Worm (Caenorhabditis elegans) whole organism, L1 larva: ENCODE results near the gene C13A10.2.

Source experiments
- ceh-82 ChIP-seq, 3 experiments: fragments of 150-350 bp in 1 of 3; sonication (generic microtip) in 2 of 3; optimal IDR thresholded peaks; 2 replicates each; lab custom pipeline; 2014 to 2017; ENCODE audit warnings: missing biosample characterization in 3 of 3, missing genetic modification characterization in 3 of 3
- ceh-88 ChIP-seq: fragments of 200-800 bp; sonication (Bioruptor generic); IDR thresholded peaks from 2 replicates; pipeline ENCODE4 v1.3.6; 2022; ENCODE audit warnings: missing genetic modification characterization, missing compliant biosample characterization
- efl-1 ChIP-seq, 4 experiments: fragments of 150-350 bp; optimal IDR thresholded peaks in 3 of 4; peaks in 1 of 4; 1 replicate in 1 of 4; 2 replicates in 3 of 4; lab custom pipeline; 2014; ENCODE audit warnings: missing biosample characterization in 2 of 4, missing genetic modification characterization in 2 of 4, missing genetic modification reagents in 2 of 4
- fos-1 ChIP-seq: fragments of 150-350 bp; optimal IDR thresholded peaks from 2 replicates; lab custom pipeline; 2014; ENCODE audit warnings: missing biosample characterization, missing genetic modification characterization
- lin-15B ChIP-seq: fragments of 150-350 bp; sonication (generic microtip); optimal IDR thresholded peaks from 3 replicates; lab custom pipeline; 2014; ENCODE audit warnings: missing biosample characterization, missing genetic modification characterization
- lin-39 ChIP-seq: fragments of 150-350 bp; optimal IDR thresholded peaks from 2 replicates; lab custom pipeline; 2014; ENCODE audit warnings: missing biosample characterization, missing genetic modification reagents, missing genetic modification characterization
- lsy-2 ChIP-seq, 2 experiments: fragments of 150-350 bp; optimal IDR thresholded peaks; 2 replicates each; lab custom pipeline; 2014; ENCODE audit warnings: missing biosample characterization in 2 of 2, missing genetic modification characterization in 2 of 2
- nhr-90 ChIP-seq: sonication (generic microtip); optimal IDR thresholded peaks from 2 replicates; lab custom pipeline; 2016; ENCODE audit warnings: mild to moderate bottlenecking, missing genetic modification characterization, missing compliant biosample characterization; ENCODE audit not compliant: poor library complexity
- pqm-1 ChIP-seq: sonication (generic microtip); optimal IDR thresholded peaks from 3 replicates; lab custom pipeline; 2017; ENCODE audit warnings: missing biosample characterization, missing genetic modification characterization
- rnt-1 ChIP-seq: sonication (generic microtip); optimal IDR thresholded peaks from 2 replicates; lab custom pipeline; 2016; ENCODE audit warnings: mild to moderate bottlenecking, missing genetic modification characterization, moderate library complexity, missing compliant biosample characterization
- swsn-7 ChIP-seq: sonication (generic microtip); optimal IDR thresholded peaks from 2 replicates; lab custom pipeline; 2016; ENCODE audit warnings: missing genetic modification characterization, missing compliant biosample characterization

DNA sequence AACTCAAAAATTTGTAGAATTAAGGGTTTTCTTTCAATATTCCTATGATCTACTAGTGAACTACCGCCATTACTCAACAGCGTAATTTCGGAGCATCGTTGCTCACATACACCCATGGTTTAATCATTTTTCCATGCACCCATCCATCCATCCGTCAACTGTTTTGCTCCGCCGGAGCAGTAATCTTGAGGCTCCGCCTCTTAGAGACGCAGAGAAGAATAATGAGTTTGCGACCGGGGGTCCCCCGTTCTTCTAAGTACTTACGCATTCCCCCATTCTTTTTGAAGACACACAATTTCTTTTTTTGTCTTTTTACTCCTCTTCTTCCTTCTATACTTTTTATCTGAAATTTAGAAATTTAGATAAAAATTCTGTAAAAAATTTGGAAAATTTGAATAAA is 19.6 kb downstream of the C13A10.2 start:
- no peak for TF ChIP-seq efl-1 (optimal IDR thresholded peaks at IDR 0.05; lab: Kevin White, UChicago)
- no peak for TF ChIP-seq efl-1 (GFP tag; optimal IDR thresholded peaks at IDR 0.05 in 1 of 2; lab: Kevin White, UChicago)
- TF ChIP-seq fos-1 (tag; lab: Kevin White, UChicago) = no peak
- no peak for TF ChIP-seq lin-39 (tag; lab: Kevin White, UChicago)
- TF ChIP-seq nhr-90 (tag; lab: Kevin White, UChicago) = no peak
- no peak for TF ChIP-seq swsn-7 (tag; lab: Kevin White, UChicago)
- no peak for TF ChIP-seq lin-15B (tag; lab: Kevin White, UChicago)
- TF ChIP-seq ceh-82 (tag; optimal IDR thresholded peaks at IDR 0.05; lab: Kevin White, UChicago) = no peak
- TF ChIP-seq lsy-2 (tag; optimal IDR thresholded peaks at IDR 0.05; lab: Kevin White, UChicago) = no peak
- no peak for TF ChIP-seq ceh-88 (GFP tag; lab: Robert Waterston, UW)
- no peak for TF ChIP-seq rnt-1 (tag; lab: Kevin White, UChicago)
- TF ChIP-seq pqm-1 (tag; lab: Kevin White, UChicago) = no peak
